Fruit fly (Drosophila melanogaster): ENCODE results near the gene CG13048.

CG13048 gene

DNA sequence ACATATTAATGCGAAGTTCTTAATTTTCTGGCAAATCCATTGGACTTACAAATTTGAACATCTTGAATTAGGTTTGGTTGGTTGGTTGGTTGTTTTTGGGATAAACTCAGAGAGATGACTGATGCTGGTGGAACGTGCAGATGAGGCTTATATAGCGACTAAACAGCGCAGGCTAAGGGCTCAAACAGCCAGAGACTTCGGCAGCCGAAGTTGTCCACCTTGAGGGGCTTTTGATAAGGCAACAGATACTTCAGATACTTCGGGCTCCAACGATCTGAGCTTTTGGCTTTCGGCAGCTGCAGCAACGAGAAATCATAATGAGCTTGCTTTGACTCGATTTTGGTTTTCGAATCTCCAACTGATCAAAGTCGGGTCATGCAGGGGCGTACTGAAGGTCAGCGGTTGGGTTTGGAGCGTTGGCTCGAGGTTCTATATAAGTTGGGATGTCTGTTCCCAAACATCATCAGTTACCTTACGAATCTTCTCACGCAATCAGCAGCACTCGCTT is 35.7 kb upstream of the CG13048 start, which contains the start of the genes CG13041 and CG13060:
TSS of gene CG13041 (minus strand) at position 128 of the 508 bp plus-strand sequence.
TSS of gene CG13060 (plus strand) at position 458 of the 508 bp plus-strand sequence.
- no peak for TF ChIP-seq OdsH (GFP tag; optimal IDR thresholded peaks at IDR 0.05)
- TF ChIP-seq CG10631 (GFP tag; optimal IDR thresholded peaks at IDR 0.05), result no peak
- TF ChIP-seq Lpt (GFP tag; optimal IDR thresholded peaks at IDR 0.05), result no peak
- no peak for TF ChIP-seq CG11762 (GFP tag; optimal IDR thresholded peaks at IDR 0.05; ENCODE audit: insufficient read depth)
- no peak for TF ChIP-seq Ets96B (tag; optimal IDR thresholded peaks at IDR 0.05)
- TF ChIP-seq Eip78C (GFP tag), result no peak
- no peak for TF ChIP-seq CG7368 (GFP tag; optimal IDR thresholded peaks at IDR 0.05)
- TF ChIP-seq topi (GFP tag; optimal IDR thresholded peaks at IDR 0.05), result no peak
- TF ChIP-seq CG31627 (GFP tag; optimal IDR thresholded peaks at IDR 0.05), result no peak
- no peak for TF ChIP-seq dsx (GFP tag; optimal IDR thresholded peaks at IDR 0.05; ENCODE audit: poor library complexity, severe bottlenecking)

DNA sequence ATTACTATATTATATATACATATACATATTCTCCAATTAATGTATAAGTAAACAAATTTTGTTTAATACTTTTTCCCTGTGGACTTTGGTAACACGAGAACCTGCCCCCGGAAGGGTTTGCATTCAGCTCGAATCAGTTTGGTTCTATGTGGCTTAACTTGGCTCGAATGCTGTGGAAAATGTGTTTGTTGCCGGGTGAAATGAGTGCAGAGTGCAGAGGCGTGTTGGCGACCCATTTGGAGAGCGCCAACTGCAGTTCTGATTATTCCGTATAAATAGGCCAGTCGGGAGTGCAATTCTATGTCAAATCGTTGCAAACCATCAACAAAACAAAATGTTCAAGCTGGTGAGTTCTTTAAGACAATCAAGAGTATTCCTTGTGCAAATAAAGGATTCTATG is 34.0 kb upstream of the CG13048 start, which contains the start of gene Nplp3:
TSS of gene Nplp3 (plus strand) at position 301 of the 400 bp plus-strand sequence.
- TF ChIP-seq topi (GFP tag; optimal IDR thresholded peaks at IDR 0.05) (no peak), CG8119 (GFP tag; IDR thresholded peaks at IDR 0.05) (no peak), CG6163 (GFP tag; IDR thresholded peaks at IDR 0.05) (no peak), CG8319 (GFP tag; optimal IDR thresholded peaks at IDR 0.05) (no peak), Sox102F (GFP tag; optimal IDR thresholded peaks at IDR 0.05) (no peak), Gug (GFP tag; IDR thresholded peaks at IDR 0.05) (no peak), CG10669 (GFP tag; optimal IDR thresholded peaks at IDR 0.05) (no peak), cyc (GFP tag; optimal IDR thresholded peaks at IDR 0.05) (no peak), CG9139 (GFP tag; optimal IDR thresholded peaks at IDR 0.05) (no peak), net (GFP tag; optimal IDR thresholded peaks at IDR 0.05) (no peak), OdsH (GFP tag; optimal IDR thresholded peaks at IDR 0.05) (no peak), Hr39 (GFP tag; optimal IDR thresholded peaks at IDR 0.05) (no peak), vri (GFP tag; optimal IDR thresholded peaks at IDR 0.05) (no peak), Sox15 (GFP tag; optimal IDR thresholded peaks at IDR 0.05) (no peak), achi (GFP tag; optimal IDR thresholded peaks at IDR 0.05) (no peak)

DNA sequence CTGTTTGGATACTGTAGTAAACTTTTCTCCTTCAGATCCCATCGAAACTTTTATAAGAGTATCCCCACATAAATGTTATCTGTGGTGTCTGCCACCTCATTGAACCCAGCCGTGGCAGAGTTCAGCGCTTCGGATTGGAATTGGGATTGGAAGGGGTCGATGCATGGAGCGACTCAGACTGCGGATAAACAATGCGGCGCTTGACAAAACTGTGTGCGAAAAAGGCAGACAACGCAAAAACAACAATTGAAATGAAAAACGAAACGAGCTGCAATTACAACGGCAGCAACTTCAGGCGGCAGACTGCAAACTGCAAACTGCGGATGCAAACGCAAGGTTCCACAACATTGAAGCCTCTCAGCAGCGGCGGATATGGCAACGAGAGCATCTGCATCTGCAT is 30.3 kb upstream of the CG13048 start, which contains the start of gene CG13062:
TSS of gene CG13062 (plus strand) at position 301 of the 400 bp plus-strand sequence.
- no peak for TF ChIP-seq Ets96B (tag; optimal IDR thresholded peaks at IDR 0.05)
- peak; percentile 12 for TF ChIP-seq svp (GFP tag)
- TF ChIP-seq achi (GFP tag; optimal IDR thresholded peaks at IDR 0.05), result peak; percentile 8

DNA sequence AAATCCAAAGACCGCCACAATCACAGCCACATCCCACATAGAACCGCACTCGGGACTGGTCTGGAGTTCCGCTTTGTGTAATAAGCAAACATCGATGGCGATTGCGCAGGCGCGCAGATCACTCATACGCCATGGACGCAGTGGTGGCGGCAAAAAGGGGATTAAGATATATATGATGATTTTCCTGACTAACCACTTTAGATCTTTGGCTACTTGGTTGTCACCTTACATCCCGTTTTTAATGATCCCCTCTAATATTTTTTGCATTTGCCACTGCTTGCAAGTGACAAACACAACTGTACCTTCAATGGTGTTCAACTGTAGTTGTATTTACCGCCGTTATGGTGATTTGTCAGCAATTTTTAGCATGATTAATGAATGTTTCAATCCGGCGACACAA is 26.3 kb upstream of the CG13048 start:
- TF ChIP-seq Eip93F (GFP tag; optimal IDR thresholded peaks at IDR 0.05) (no peak), topi (GFP tag; optimal IDR thresholded peaks at IDR 0.05) (no peak), CG10631 (GFP tag; optimal IDR thresholded peaks at IDR 0.05) (peak; percentile 59), CG6854 (GFP tag; optimal IDR thresholded peaks at IDR 0.05) (no peak), fkh (GFP tag; optimal IDR thresholded peaks at IDR 0.05) (no peak), CG6163 (GFP tag; IDR thresholded peaks at IDR 0.05) (peak; percentile 72; the same call in 2 of the 3 replicates), Hr4 (GFP tag; optimal IDR thresholded peaks at IDR 0.05) (peak; percentile 77), Blimp-1 (GFP tag; optimal IDR thresholded peaks at IDR 0.05) (no peak), CG6276 (GFP tag; optimal IDR thresholded peaks at IDR 0.05) (peak; percentile 69), Hr39 (GFP tag; optimal IDR thresholded peaks at IDR 0.05) (peak; percentile 10), acj6 (GFP tag; optimal IDR thresholded peaks at IDR 0.05) (peak; percentile 21), CG3919 (GFP tag; optimal IDR thresholded peaks at IDR 0.05) (peak; percentile 52), spab (GFP tag; optimal IDR thresholded peaks at IDR 0.05) (no peak), cyc (GFP tag; optimal IDR thresholded peaks at IDR 0.05) (no peak), CG11762 (GFP tag; optimal IDR thresholded peaks at IDR 0.05; ENCODE audit: insufficient read depth) (peak; percentile 8), CG8119 (GFP tag; IDR thresholded peaks at IDR 0.05) (peak; percentile 66), CG6792 (GFP tag; optimal IDR thresholded peaks at IDR 0.05) (peak; percentile 50), CG16779 (tag; optimal IDR thresholded peaks at IDR 0.05) (peak; percentile 37), Lpt (GFP tag; optimal IDR thresholded peaks at IDR 0.05) (peak; percentile 56), CG11294 (GFP tag; IDR thresholded peaks at IDR 0.05) (peak; percentile 52), net (GFP tag; optimal IDR thresholded peaks at IDR 0.05) (peak; percentile 29), dac (GFP tag; optimal IDR thresholded peaks at IDR 0.05) (peak; percentile 83), CG32006 (GFP tag; optimal IDR thresholded peaks at IDR 0.05) (peak; percentile 80), Gug (GFP tag; IDR thresholded peaks at IDR 0.05) (no peak), fd85E (GFP tag; optimal IDR thresholded peaks at IDR 0.05) (no peak), CG7368 (GFP tag; optimal IDR thresholded peaks at IDR 0.05) (peak; percentile 16), CG9139 (GFP tag; optimal IDR thresholded peaks at IDR 0.05) (no peak), OdsH (GFP tag; optimal IDR thresholded peaks at IDR 0.05) (peak; percentile 51), Eip75B (GFP tag; optimal IDR thresholded peaks at IDR 0.05) (peak; percentile 61), lz (GFP tag; optimal IDR thresholded peaks at IDR 0.05) (peak; percentile 52), Sox14 (GFP tag; optimal IDR thresholded peaks at IDR 0.05) (peak; percentile 38), CG8632 (GFP tag; optimal IDR thresholded peaks at IDR 0.05) (no peak)

Measured in whole organism, prepupa.